Worm (Caenorhabditis elegans) whole organism, young adult: ENCODE results near the gene R102.11.

ENCODE experiments used
- D2030.7 ChIP-seq: fragments of 200-800 bp; sonication (Bioruptor generic); IDR thresholded peaks from 2 replicates; pipeline ENCODE4 v1.3.6; 2022; ENCODE audit warnings: missing genetic modification reagents, missing genetic modification characterization, missing compliant biosample characterization
- F37B4.10 ChIP-seq: fragments of 200-800 bp; sonication (Bioruptor generic); IDR thresholded peaks from 2 replicates; pipeline ENCODE4 v1.3.6; 2022; ENCODE audit warnings: missing genetic modification characterization, missing compliant biosample characterization
- F39B2.1 ChIP-seq: fragments of 200-800 bp; sonication (Bioruptor generic); IDR thresholded peaks from 2 replicates; pipeline ENCODE4 v1.3.6; 2022; ENCODE audit warnings: missing genetic modification reagents, missing genetic modification characterization, missing compliant biosample characterization
- F52B5.7 ChIP-seq: sonication (generic microtip); optimal IDR thresholded peaks from 2 replicates; lab custom pipeline; 2016; ENCODE audit warnings: mild to moderate bottlenecking, missing genetic modification characterization, missing compliant biosample characterization
- T07F8.4 ChIP-seq: sonication (generic microtip); optimal IDR thresholded peaks from 2 replicates; lab custom pipeline; 2016; ENCODE audit warnings: mild to moderate bottlenecking, missing genetic modification characterization, moderate library complexity, missing compliant biosample characterization
- T26A5.8 ChIP-seq: sonication (generic microtip); optimal IDR thresholded peaks from 2 replicates; lab custom pipeline; 2016; ENCODE audit warnings: missing genetic modification characterization, missing compliant biosample characterization
- Y53F4B.3 ChIP-seq: fragments of 200-800 bp; sonication (Bioruptor generic); IDR thresholded peaks from 2 replicates; pipeline ENCODE4 v1.3.6; 2022; ENCODE audit warnings: missing genetic modification reagents, missing genetic modification characterization, missing compliant biosample characterization
- Y56A3A.18 ChIP-seq: fragments of 200-800 bp; sonication (Bioruptor generic); IDR thresholded peaks from 2 replicates; pipeline ENCODE4 v1.3.6; 2022; ENCODE audit warnings: missing genetic modification reagents, missing genetic modification characterization, missing compliant biosample characterization
- ZK185.1 ChIP-seq: sonication (generic microtip); optimal IDR thresholded peaks from 2 replicates; lab custom pipeline; 2016; ENCODE audit warnings: mild to moderate bottlenecking, missing genetic modification characterization, missing compliant biosample characterization; ENCODE audit not compliant: poor library complexity, severe bottlenecking
- akir-1 ChIP-seq: fragments of 200-800 bp; sonication (Bioruptor generic); optimal IDR thresholded peaks from 2 replicates; lab custom pipeline; 2018; ENCODE audit warnings: mild to moderate bottlenecking, missing genetic modification characterization, moderate library complexity, missing compliant biosample characterization
- aptf-2 ChIP-seq: fragments of 200-800 bp; sonication (Bioruptor generic); conservative IDR thresholded peaks from 2 replicates; pipeline ENCODE4 v1.3.6; 2022; ENCODE audit warnings: missing genetic modification reagents, missing genetic modification characterization, missing compliant biosample characterization
- aptf-3 ChIP-seq: fragments of 200-800 bp; sonication (Bioruptor generic); IDR thresholded peaks from 2 replicates; pipeline ENCODE4 v1.3.6; 2022; ENCODE audit warnings: missing genetic modification characterization, missing compliant biosample characterization
- attf-5 ChIP-seq: fragments of 200-800 bp; sonication (Bioruptor generic); optimal IDR thresholded peaks from 2 replicates; lab custom pipeline; 2018; ENCODE audit warnings: mild to moderate bottlenecking, missing genetic modification characterization, missing compliant biosample characterization
- bed-1 ChIP-seq: fragments of 200-800 bp; sonication (Bioruptor generic); IDR thresholded peaks from 2 replicates; pipeline ENCODE4 v1.3.6; 2022; ENCODE audit warnings: missing genetic modification reagents, missing genetic modification characterization, missing compliant biosample characterization
- ccch-3 ChIP-seq: fragments of 200-800 bp; sonication (Bioruptor generic); optimal IDR thresholded peaks from 2 replicates; lab custom pipeline; 2018; ENCODE audit warnings: mild to moderate bottlenecking, missing genetic modification characterization, missing compliant biosample characterization
- cebp-2 ChIP-seq: fragments of 200-800 bp; sonication (Bioruptor generic); IDR thresholded peaks from 2 replicates; pipeline ENCODE4 v1.3.6; 2022; ENCODE audit warnings: missing genetic modification characterization, missing compliant biosample characterization
- ceh-40 ChIP-seq: fragments of 200-800 bp; sonication (Bioruptor generic); IDR thresholded peaks from 2 replicates; pipeline ENCODE4 v1.3.6; 2022; ENCODE audit warnings: missing genetic modification characterization, missing compliant biosample characterization
- egl-44 ChIP-seq: fragments of 200-800 bp; sonication (Bioruptor generic); IDR thresholded peaks from 2 replicates; pipeline ENCODE4 v1.3.6; 2022; ENCODE audit warnings: missing genetic modification reagents, missing genetic modification characterization, missing compliant biosample characterization
- fkh-3 ChIP-seq: sonication (generic microtip); optimal IDR thresholded peaks from 2 replicates; lab custom pipeline; 2016; ENCODE audit warnings: mild to moderate bottlenecking, missing genetic modification characterization, missing compliant biosample characterization
- hsf-1 ChIP-seq: fragments of 200-800 bp; sonication (Bioruptor generic); IDR thresholded peaks from 2 replicates; pipeline ENCODE4 v1.3.6; 2022; ENCODE audit warnings: missing genetic modification reagents, missing genetic modification characterization, missing compliant biosample characterization
- lin-26 ChIP-seq: fragments of 200-800 bp; sonication (Bioruptor generic); IDR thresholded peaks from 2 replicates; pipeline ENCODE4 v1.3.6; 2022; ENCODE audit warnings: missing genetic modification reagents, missing genetic modification characterization, missing compliant biosample characterization
- lin-40 ChIP-seq: sonication (generic microtip); optimal IDR thresholded peaks from 2 replicates; lab custom pipeline; 2016; ENCODE audit warnings: missing genetic modification characterization, mild to moderate bottlenecking, missing compliant biosample characterization, missing genotype, missing genetic modification reagents
- lsl-1 ChIP-seq: fragments of 200-800 bp; sonication (Bioruptor generic); optimal IDR thresholded peaks from 2 replicates; lab custom pipeline; 2018; ENCODE audit warnings: mild to moderate bottlenecking, missing genetic modification characterization, moderate library complexity, missing compliant biosample characterization
- mcd-1 ChIP-seq: fragments of 200-800 bp; sonication (Bioruptor generic); IDR thresholded peaks from 2 replicates; pipeline ENCODE4 v1.3.6; 2022; ENCODE audit warnings: missing genetic modification reagents, missing genetic modification characterization, missing compliant biosample characterization
- mel-28 ChIP-seq: sonication (generic microtip); optimal IDR thresholded peaks from 2 replicates; lab custom pipeline; 2016; ENCODE audit warnings: borderline replicate concordance, mild to moderate bottlenecking, missing genetic modification characterization, missing compliant biosample characterization
- mxl-1 ChIP-seq: sonication (generic microtip); optimal IDR thresholded peaks from 2 replicates; lab custom pipeline; 2016; ENCODE audit warnings: missing genetic modification characterization, missing compliant biosample characterization
- nhr-80 ChIP-seq: sonication (generic microtip); optimal IDR thresholded peaks from 2 replicates; lab custom pipeline; 2016; ENCODE audit warnings: missing genetic modification characterization, missing compliant biosample characterization
- rec-8 ChIP-seq, 2 experiments: sonication (generic microtip); optimal IDR thresholded peaks; 2 replicates each; lab custom pipeline; 2016; ENCODE audit warnings: mild to moderate bottlenecking in 2 of 2, missing genetic modification characterization in 2 of 2, missing genetic modification reagents in 2 of 2, missing genotype in 2 of 2, missing biosample characterization in 1 of 2, missing compliant biosample characterization in 1 of 2, moderate library complexity in 1 of 2
- repo-1 ChIP-seq: sonication (generic microtip); optimal IDR thresholded peaks from 2 replicates; lab custom pipeline; 2017; ENCODE audit warnings: mild to moderate bottlenecking, missing genetic modification characterization, missing compliant biosample characterization
- snpc-1.3 ChIP-seq: sonication (generic microtip); optimal IDR thresholded peaks from 2 replicates; lab custom pipeline; 2017; ENCODE audit warnings: missing genetic modification characterization, mild to moderate bottlenecking, missing compliant biosample characterization, antibody characterized with exemption, moderate library complexity, missing genotype, missing genetic modification reagents; ENCODE audit not compliant: insufficient read depth
- xnd-1 ChIP-seq: sonication (generic microtip); optimal IDR thresholded peaks from 2 replicates; lab custom pipeline; 2016; ENCODE audit warnings: missing genotype, missing genetic modification reagents, missing genetic modification characterization, missing compliant biosample characterization

The R102.11 gene

DNA sequence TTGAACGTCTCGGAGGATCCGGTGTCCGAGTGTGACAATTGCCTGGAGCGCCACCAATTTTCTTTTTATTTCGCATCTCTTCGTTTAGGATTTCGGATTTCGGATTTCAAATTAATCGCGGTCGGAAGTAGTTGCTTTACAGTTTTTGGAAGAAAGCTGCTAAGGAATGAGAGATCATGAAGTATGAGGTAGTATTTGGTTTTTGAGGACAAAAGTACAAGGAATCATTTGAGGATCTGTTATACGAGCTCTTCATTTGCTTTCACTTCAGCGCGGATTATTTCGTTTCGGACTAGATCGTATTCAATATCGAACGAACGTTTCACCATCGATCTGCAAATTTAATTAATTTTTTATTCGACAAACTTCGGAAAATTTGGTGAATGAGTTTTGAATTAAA, at the start of gene R102.11:
R102.11 (minus strand) TSS at position 101 of the 400 bp plus-strand sequence.
- TF ChIP-seq bed-1 (GFP tag; lab: Robert Waterston, UW) = no peak
- TF ChIP-seq lin-40 (tag; lab: Kevin White, UChicago) = no peak
- TF ChIP-seq F37B4.10 = no peak
- TF ChIP-seq F39B2.1 (GFP tag; lab: Robert Waterston, UW) = no peak
- no peak for TF ChIP-seq xnd-1
- TF ChIP-seq lsl-1 = no peak
- TF ChIP-seq ccch-3 (GFP tag; lab: Kevin White, UChicago) = no peak
- TF ChIP-seq snpc-1.3 = no peak
- TF ChIP-seq akir-1 (GFP tag; lab: Kevin White, UChicago) = no peak
- no peak for TF ChIP-seq aptf-3 (GFP tag; lab: Robert Waterston, UW)
- no peak for TF ChIP-seq lin-26 (GFP tag; lab: Robert Waterston, UW)
- TF ChIP-seq ZK185.1 (tag; lab: Kevin White, UChicago) = no peak
- no peak for TF ChIP-seq mcd-1 (GFP tag; lab: Robert Waterston, UW)
- no peak for TF ChIP-seq hsf-1 (GFP tag; lab: Robert Waterston, UW)
- no peak for TF ChIP-seq mxl-1 (tag; lab: Kevin White, UChicago)
- no peak for TF ChIP-seq egl-44
- no peak for TF ChIP-seq D2030.7 (GFP tag; lab: Robert Waterston, UW)
- no peak for TF ChIP-seq aptf-2 (GFP tag; lab: Robert Waterston, UW)
- TF ChIP-seq Y56A3A.18 (GFP tag; lab: Robert Waterston, UW) = no peak

DNA sequence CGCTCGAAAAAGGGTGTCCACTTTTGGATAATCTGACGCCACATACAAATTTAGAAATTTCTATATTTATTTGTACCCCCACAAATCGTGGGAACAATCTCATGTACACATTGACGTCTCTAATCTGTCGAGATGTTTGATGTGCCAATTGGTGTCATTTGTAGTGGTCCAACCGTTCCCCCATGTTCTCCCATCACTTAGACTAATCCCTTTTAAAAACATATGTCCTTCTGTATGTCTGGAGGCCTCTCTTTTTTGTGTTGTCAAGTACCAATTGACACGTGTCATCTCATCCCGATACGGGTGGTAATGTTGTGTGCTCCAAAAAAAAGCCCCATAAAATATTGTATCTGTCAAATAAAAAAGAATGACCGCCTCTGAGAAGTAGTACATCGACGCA, 45.8 kb upstream of the R102.11 start:
- no peak for TF ChIP-seq repo-1 (tag; lab: Kevin White, UChicago)
- no peak for TF ChIP-seq nhr-80 (tag; lab: Kevin White, UChicago)
- TF ChIP-seq aptf-3 (GFP tag; lab: Robert Waterston, UW) = no peak
- TF ChIP-seq ccch-3 (GFP tag; lab: Kevin White, UChicago) = no peak

DNA sequence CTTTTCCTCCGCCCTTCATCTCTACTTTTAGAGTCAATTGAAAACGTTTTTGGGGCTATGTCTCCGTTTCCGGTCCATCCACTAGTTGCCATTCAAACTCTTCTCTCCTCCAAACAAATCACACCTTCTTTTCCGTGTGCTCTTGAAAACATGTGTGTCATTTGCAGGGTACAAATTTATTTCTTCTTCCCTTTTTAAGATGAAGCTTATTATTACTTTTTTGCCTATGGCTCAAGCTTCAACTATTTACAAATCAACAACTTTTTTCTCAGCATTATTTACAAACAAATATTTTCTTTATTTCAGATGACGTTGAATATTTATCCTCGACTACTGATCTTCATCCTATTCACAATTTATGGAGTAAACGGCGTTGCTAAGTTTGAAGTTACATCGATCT, 44.9 kb upstream of the R102.11 start, which contains the start of gene T25B9.3:
T25B9.3 (plus strand) TSS at position 301 of the 400 bp plus-strand sequence.
- TF ChIP-seq cebp-2 (GFP tag; lab: Robert Waterston, UW) (no peak), F52B5.7 (tag; lab: Kevin White, UChicago) (no peak), lin-26 (GFP tag; lab: Robert Waterston, UW) (no peak), ZK185.1 (tag; lab: Kevin White, UChicago) (no peak), mxl-1 (tag; lab: Kevin White, UChicago) (no peak), rec-8 (tag; optimal IDR thresholded peaks at IDR 0.05; lab: Kevin White, UChicago) (no peak), mel-28 (tag; lab: Kevin White, UChicago) (no peak), attf-5 (GFP tag; lab: Kevin White, UChicago) (no peak)

DNA sequence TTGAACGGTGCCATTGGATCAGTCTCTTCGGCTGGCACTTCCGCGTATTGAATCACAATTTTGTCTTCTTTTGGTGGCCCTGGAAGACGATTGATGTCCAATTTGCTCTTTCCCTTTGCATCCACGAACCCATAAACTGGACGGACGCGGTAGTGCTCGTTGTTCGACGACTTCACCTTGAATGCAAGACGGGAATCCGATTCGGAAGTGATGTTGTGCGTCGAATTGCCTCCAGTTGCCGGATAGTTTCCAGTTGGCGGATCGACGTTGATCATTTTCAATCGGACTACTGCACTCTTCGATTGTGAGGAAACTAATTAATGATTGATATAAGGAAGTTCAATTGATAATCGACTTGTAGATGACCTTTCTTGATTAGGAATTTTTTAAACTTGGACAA, 38.8 kb upstream of the R102.11 start, which contains the start of gene ssp-34:
ssp-34 (minus strand) TSS at position 275 of the 400 bp plus-strand sequence.
- no peak for TF ChIP-seq ceh-40 (GFP tag; lab: Robert Waterston, UW)
- TF ChIP-seq Y53F4B.3 (GFP tag; lab: Robert Waterston, UW) = no peak
- TF ChIP-seq fkh-3 (tag; lab: Kevin White, UChicago) = no peak
- TF ChIP-seq lin-26 (GFP tag; lab: Robert Waterston, UW) = no peak
- no peak for TF ChIP-seq T07F8.4 (tag; lab: Kevin White, UChicago)
- TF ChIP-seq T26A5.8 (tag; lab: Kevin White, UChicago) = no peak
- no peak for TF ChIP-seq Y56A3A.18 (GFP tag; lab: Robert Waterston, UW)
- TF ChIP-seq, all 124 proteins: peak for 0
